Worm (Caenorhabditis elegans) whole organism, L3 larva: ENCODE measurements around the gene C15H9.5.
A peak's percentile ranks its signal among the peaks of the same experiment; 100 is the strongest.

ENCODE experiments used
- aly-2 ChIP-seq: fragments of 150-350 bp; optimal IDR thresholded peaks from 2 replicates; lab custom pipeline; 2014; ENCODE audit warnings: missing biosample characterization, missing genetic modification characterization
- ceh-16 ChIP-seq: sonication (generic microtip); optimal IDR thresholded peaks from 2 replicates; lab custom pipeline; 2017; ENCODE audit warnings: missing biosample characterization, missing genetic modification characterization
- ceh-9 ChIP-seq: sonication (generic microtip); optimal IDR thresholded peaks from 2 replicates; lab custom pipeline; 2018; ENCODE audit warnings: missing biosample characterization, missing genetic modification characterization
- egl-5 ChIP-seq: fragments of 150-350 bp; optimal IDR thresholded peaks from 2 replicates; lab custom pipeline; 2017; ENCODE audit warnings: missing biosample characterization, missing genetic modification reagents, missing genetic modification characterization, inconsistent platforms
- elt-1 ChIP-seq: fragments of 150-350 bp; optimal IDR thresholded peaks from 2 replicates; lab custom pipeline; 2014; ENCODE audit warnings: missing biosample characterization, missing genetic modification characterization
- elt-2 ChIP-seq: sonication (generic microtip); optimal IDR thresholded peaks from 2 replicates; lab custom pipeline; 2016; ENCODE audit warnings: missing genetic modification reagents, mild to moderate bottlenecking, missing genetic modification characterization, missing compliant biosample characterization
- elt-3 ChIP-seq, 3 experiments: fragments of 150-350 bp in 1 of 3; sonication (generic microtip) in 2 of 3; optimal IDR thresholded peaks; 2 replicates in 2 of 3; 4 replicates in 1 of 3; lab custom pipeline; 2014 to 2017; ENCODE audit warnings: missing biosample characterization in 3 of 3, missing genetic modification characterization in 3 of 3
- fkh-10 ChIP-seq: sonication (generic microtip); optimal IDR thresholded peaks from 2 replicates; lab custom pipeline; 2017; ENCODE audit warnings: missing biosample characterization, missing genetic modification reagents, missing genetic modification characterization
- fkh-2 ChIP-seq: fragments of 150-350 bp; optimal IDR thresholded peaks from 2 replicates; lab custom pipeline; 2014; ENCODE audit warnings: missing biosample characterization, missing genetic modification reagents, missing genetic modification characterization
- fos-1 ChIP-seq: fragments of 150-350 bp; optimal IDR thresholded peaks from 2 replicates; lab custom pipeline; 2014; ENCODE audit warnings: missing biosample characterization, missing genetic modification characterization
- hmg-11 ChIP-seq: sonication (generic microtip); optimal IDR thresholded peaks from 2 replicates; lab custom pipeline; 2016; ENCODE audit warnings: missing genetic modification characterization, missing compliant biosample characterization
- jun-1 ChIP-seq: fragments of 150-350 bp; optimal IDR thresholded peaks from 2 replicates; lab custom pipeline; 2014; ENCODE audit warnings: missing biosample characterization, missing genetic modification reagents, missing genetic modification characterization
- lin-39 ChIP-seq: fragments of 150-350 bp; optimal IDR thresholded peaks from 2 replicates; lab custom pipeline; 2018; ENCODE audit warnings: missing biosample characterization, missing genetic modification reagents, missing genetic modification characterization
- lsy-12 ChIP-seq: sonication (generic microtip); optimal IDR thresholded peaks from 2 replicates; lab custom pipeline; 2016; ENCODE audit warnings: mild to moderate bottlenecking, missing genetic modification characterization, missing compliant biosample characterization
- mml-1 ChIP-seq: fragments of 150-350 bp; sonication (generic microtip); optimal IDR thresholded peaks from 3 replicates; lab custom pipeline; 2014; ENCODE audit warnings: missing biosample characterization, missing genetic modification characterization
- nfya-1 ChIP-seq: sonication (generic microtip); optimal IDR thresholded peaks from 2 replicates; lab custom pipeline; 2017; ENCODE audit warnings: missing genetic modification characterization, mild to moderate bottlenecking, missing compliant biosample characterization, antibody characterized with exemption, moderate library complexity; ENCODE audit not compliant: insufficient read depth
- nhr-11 ChIP-seq: fragments of 150-350 bp; optimal IDR thresholded peaks from 2 replicates; lab custom pipeline; 2014; ENCODE audit warnings: missing biosample characterization, missing genetic modification characterization
- nhr-237 ChIP-seq: fragments of 150-350 bp; optimal IDR thresholded peaks from 2 replicates; lab custom pipeline; 2014; ENCODE audit warnings: missing biosample characterization, missing genetic modification characterization
- nhr-25 ChIP-seq: sonication (generic microtip); optimal IDR thresholded peaks from 2 replicates; lab custom pipeline; 2017; ENCODE audit warnings: missing biosample characterization, missing genetic modification characterization
- nhr-28 ChIP-seq: fragments of 150-350 bp; optimal IDR thresholded peaks from 2 replicates; lab custom pipeline; 2014; ENCODE audit warnings: missing biosample characterization, missing genetic modification characterization
- nhr-43 ChIP-seq: sonication (generic microtip); optimal IDR thresholded peaks from 2 replicates; lab custom pipeline; 2016; ENCODE audit warnings: mild to moderate bottlenecking, missing genetic modification characterization, missing compliant biosample characterization; ENCODE audit not compliant: poor library complexity, severe bottlenecking
- nhr-67 ChIP-seq: fragments of 150-350 bp; optimal IDR thresholded peaks from 2 replicates; lab custom pipeline; 2014; ENCODE audit warnings: missing biosample characterization, missing genetic modification characterization
- nhr-76 ChIP-seq: fragments of 150-350 bp; sonication (generic microtip); optimal IDR thresholded peaks from 5 replicates; lab custom pipeline; 2014; ENCODE audit warnings: missing biosample characterization, missing genetic modification characterization
- nhr-77 ChIP-seq: fragments of 150-350 bp; optimal IDR thresholded peaks from 2 replicates; lab custom pipeline; 2014; ENCODE audit warnings: missing biosample characterization, missing genetic modification characterization
- pha-4 ChIP-seq: fragments of 150-350 bp; optimal IDR thresholded peaks from 2 replicates; lab custom pipeline; 2014; ENCODE audit warnings: missing biosample characterization, missing genetic modification reagents, missing genetic modification characterization
- pqm-1 ChIP-seq: fragments of 150-350 bp; optimal IDR thresholded peaks from 2 replicates; lab custom pipeline; 2017; ENCODE audit warnings: missing biosample characterization, missing genetic modification characterization, inconsistent platforms
- sea-2 ChIP-seq: fragments of 150-350 bp; sonication (generic microtip); optimal IDR thresholded peaks from 4 replicates; lab custom pipeline; 2014; ENCODE audit warnings: missing biosample characterization, missing genetic modification reagents, missing genetic modification characterization
- skn-1 ChIP-seq: fragments of 150-350 bp; optimal IDR thresholded peaks from 2 replicates; lab custom pipeline; 2014; ENCODE audit warnings: missing biosample characterization, missing genetic modification characterization
- tbx-2 ChIP-seq: sonication (generic microtip); optimal IDR thresholded peaks from 2 replicates; lab custom pipeline; 2016; ENCODE audit warnings: mild to moderate bottlenecking, missing genetic modification characterization, missing compliant biosample characterization
- unc-62 ChIP-seq: fragments of 150-350 bp; sonication (generic microtip); optimal IDR thresholded peaks from 4 replicates; lab custom pipeline; 2014; ENCODE audit warnings: missing biosample characterization, missing genetic modification reagents, missing genetic modification characterization

Gene C15H9.5

DNA sequence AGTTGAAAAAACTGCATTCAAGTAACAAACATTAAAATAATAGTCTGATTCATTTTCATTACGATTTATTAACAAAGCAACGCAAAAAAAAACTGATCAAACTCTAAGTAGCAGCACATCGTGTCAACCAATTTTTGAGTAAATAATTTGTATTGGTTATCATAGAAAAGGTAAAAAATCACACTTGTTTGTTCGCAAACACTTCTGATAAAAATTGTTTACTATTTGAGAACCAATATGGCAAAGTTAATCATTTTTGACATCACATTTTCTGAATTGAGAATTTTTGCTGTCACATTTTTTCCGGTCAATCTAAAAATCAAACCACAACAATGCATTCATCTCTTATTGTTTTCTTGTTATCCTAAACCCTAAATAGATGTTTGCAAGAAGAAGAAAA, 28.2 kb downstream of the C15H9.5 start:
- peak; percentile 27 for TF ChIP-seq elt-2 (tag; lab: Kevin White, UChicago)
- no peak for TF ChIP-seq elt-1 (tag; lab: Kevin White, UChicago)
- TF ChIP-seq nhr-43 (tag; lab: Kevin White, UChicago): no peak
- peak; percentile 15 for TF ChIP-seq pqm-1 (tag; lab: Kevin White, UChicago)
- peak; percentile 89 for TF ChIP-seq pha-4 (tag; lab: Kevin White, UChicago)
- no peak for TF ChIP-seq ceh-9 (tag; lab: Kevin White, UChicago)
- no peak for TF ChIP-seq lin-39 (tag; lab: Kevin White, UChicago)

ce11 chrX:6122026-6122425, 28.9 kb downstream of the C15H9.5 start, which contains the start of gene nnt-1:
TSS of gene nnt-1 (plus strand) at chrX:6122311.
- TF ChIP-seq nhr-25 (tag; lab: Kevin White, UChicago): no peak
- no peak for TF ChIP-seq fos-1 (tag; lab: Kevin White, UChicago)
- no peak for TF ChIP-seq tbx-2
- TF ChIP-seq skn-1 (tag; lab: Kevin White, UChicago): no peak
- no peak for TF ChIP-seq mml-1
- no peak for TF ChIP-seq nfya-1 (tag; lab: Kevin White, UChicago)
- no peak for TF ChIP-seq fkh-10 (GFP tag; lab: Kevin White, UChicago)
- peak; percentile 37 for TF ChIP-seq pha-4 (tag; lab: Kevin White, UChicago)

ce11 chrX:6128225-6128686, 35.2 kb downstream of the C15H9.5 start, which contains the start of gene C15H9.9:
TSS of gene C15H9.9 (minus strand) at chrX:6128275.
- peak; percentile 38 for TF ChIP-seq hmg-11 (tag; lab: Kevin White, UChicago)
- TF ChIP-seq lin-39 (tag; lab: Kevin White, UChicago): peak; percentile 90
- no peak for TF ChIP-seq lsy-12 (tag; lab: Kevin White, UChicago)
- peak; percentile 48 for TF ChIP-seq egl-5 (tag; lab: Kevin White, UChicago)
- TF ChIP-seq mml-1: no peak
- TF ChIP-seq tbx-2: no peak
- TF ChIP-seq nfya-1 (tag; lab: Kevin White, UChicago): peak; percentile 45

ce11 chrX:6128773-6129172, 35.7 kb downstream of the C15H9.5 start:
- TF ChIP-seq fkh-2 (tag; lab: Kevin White, UChicago) (no peak), nhr-76 (tag; lab: Kevin White, UChicago) (no peak), ceh-16 (tag; lab: Kevin White, UChicago) (no peak), pqm-1 (tag; lab: Kevin White, UChicago) (no peak)

DNA sequence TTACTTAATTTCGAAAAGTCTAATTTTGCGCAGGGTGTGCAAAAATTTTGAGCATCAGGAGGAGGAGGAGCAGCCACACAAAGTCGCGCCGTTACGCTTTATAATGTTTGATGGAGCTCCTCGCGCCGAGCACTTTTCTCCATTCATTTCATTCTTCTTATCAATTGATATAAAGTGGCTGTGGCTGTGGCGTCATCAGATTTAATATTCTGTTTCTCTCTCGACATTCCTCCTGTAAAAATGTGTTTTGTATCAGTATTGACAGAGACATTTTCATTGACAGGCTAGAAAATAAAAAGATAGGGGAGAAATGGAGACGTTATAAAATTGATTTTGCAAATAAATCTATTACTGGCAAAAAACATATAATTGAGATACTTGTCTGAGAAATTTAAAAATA, 36.2 kb downstream of the C15H9.5 start:
- TF ChIP-seq fos-1 (tag; lab: Kevin White, UChicago) (no peak), elt-2 (tag; lab: Kevin White, UChicago) (peak; percentile 80), pha-4 (tag; lab: Kevin White, UChicago) (peak; percentile 25), pqm-1 (tag; lab: Kevin White, UChicago) (peak; percentile 53), elt-3 (tag; optimal IDR thresholded peaks at IDR 0.05; lab: Kevin White, UChicago) (no peak), hmg-11 (tag; lab: Kevin White, UChicago) (no peak), nfya-1 (tag; lab: Kevin White, UChicago) (peak; percentile 1)

DNA sequence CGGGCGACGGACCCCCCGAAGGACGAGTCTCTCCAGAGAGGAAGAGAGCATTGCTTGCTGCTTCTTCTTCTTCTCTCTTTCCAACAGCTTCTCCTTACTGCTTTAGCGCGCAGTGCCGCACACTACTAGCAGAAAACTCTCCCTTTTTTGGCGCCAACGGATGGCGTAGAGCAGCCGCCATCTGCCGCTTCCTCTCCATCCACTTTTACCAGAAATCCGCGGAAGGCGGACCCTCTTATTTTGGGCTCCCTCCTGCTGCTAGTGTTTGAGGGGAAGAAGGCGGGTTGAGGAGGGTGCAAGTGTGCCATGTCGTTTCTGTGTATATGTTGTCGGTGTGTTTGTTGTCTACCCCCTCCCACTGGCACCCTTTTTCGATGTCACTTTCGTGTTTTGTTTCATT, 41.3 kb downstream of the C15H9.5 start:
- no peak for TF ChIP-seq nhr-237 (tag; lab: Kevin White, UChicago)
- TF ChIP-seq hmg-11 (tag; lab: Kevin White, UChicago): peak; percentile 55
- TF ChIP-seq tbx-2: peak; percentile 30
- peak; percentile 47 for TF ChIP-seq nfya-1 (tag; lab: Kevin White, UChicago)
- peak; percentile 43 for TF ChIP-seq unc-62 (GFP tag; lab: Kevin White, UChicago)
- no peak for TF ChIP-seq pqm-1 (tag; lab: Kevin White, UChicago)

DNA sequence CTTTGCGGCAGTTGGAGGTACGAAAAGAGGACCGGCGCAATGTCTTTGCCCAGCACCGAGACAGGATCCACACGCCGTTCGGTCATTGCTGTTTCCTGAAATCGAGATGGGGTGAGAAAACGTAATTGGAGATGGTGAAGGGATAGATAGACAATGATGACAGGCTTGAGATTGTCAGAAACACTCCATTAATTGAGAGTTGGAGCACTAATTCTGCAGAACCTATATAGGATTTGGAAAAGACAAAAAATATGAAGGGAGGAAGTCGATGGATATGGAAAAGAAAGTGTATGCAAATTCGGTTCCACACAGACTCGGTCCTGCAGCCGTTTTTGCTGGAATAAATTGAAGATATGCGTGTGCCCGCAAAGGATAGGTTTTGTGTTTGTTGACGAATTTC, 45.1 kb downstream of the C15H9.5 start, which contains the start of gene Y72A10A.1:
Gene Y72A10A.1 (minus strand): TSS at position 101 of the 400 bp plus-strand sequence.
- TF ChIP-seq nhr-67 (tag; lab: Kevin White, UChicago) (no peak), elt-2 (tag; lab: Kevin White, UChicago) (no peak), nhr-237 (tag; lab: Kevin White, UChicago) (no peak), nhr-76 (tag; lab: Kevin White, UChicago) (no peak), hmg-11 (tag; lab: Kevin White, UChicago) (no peak), nfya-1 (tag; lab: Kevin White, UChicago) (no peak), sea-2 (GFP tag; lab: Kevin White, UChicago) (no peak), mml-1 (no peak), nhr-28 (tag; lab: Kevin White, UChicago) (no peak), jun-1 (tag; lab: Kevin White, UChicago) (no peak), elt-1 (tag; lab: Kevin White, UChicago) (no peak), nhr-77 (no peak), pha-4 (tag; lab: Kevin White, UChicago) (no peak), aly-2 (tag; lab: Kevin White, UChicago) (no peak), nhr-11 (tag; lab: Kevin White, UChicago) (no peak), elt-3 (tag; optimal IDR thresholded peaks at IDR 0.05; lab: Kevin White, UChicago) (no peak)
